Fruit fly (Drosophila melanogaster) whole organism, embryonic: ENCODE data around the gene TTLL4B.

Source experiments
- CG10209 ChIP-seq: fragments of 200-800 bp; sonication (Bioruptor generic); optimal IDR thresholded peaks from 3 replicates; lab custom pipeline; 2017; ENCODE audit warnings: missing biosample characterization, mild to moderate bottlenecking, missing genetic modification characterization, missing genetic modification reagents
- CG10267 ChIP-seq: fragments of 200-800 bp; sonication (Bioruptor generic); optimal IDR thresholded peaks from 2 replicates; lab custom pipeline; 2018; ENCODE audit warnings: missing biosample characterization, mild to moderate bottlenecking, missing genetic modification characterization, moderate library complexity
- CG10462 ChIP-seq: fragments of 200-800 bp; sonication (Bioruptor generic); optimal IDR thresholded peaks from 2 replicates; lab custom pipeline; 2016; ENCODE audit warnings: missing biosample characterization, missing genetic modification characterization
- CG10959 ChIP-seq: fragments of 200-800 bp; sonication (Bioruptor generic); IDR thresholded peaks from 2 replicates; pipeline ENCODE4 v1.3.6; 2022; ENCODE audit warnings: missing biosample characterization, missing genetic modification characterization
- CG11093 ChIP-seq: fragments of 200-800 bp; sonication (Bioruptor generic); IDR thresholded peaks from 3 replicates; pipeline ENCODE4 v1.3.6; 2022; ENCODE audit warnings: missing biosample characterization, missing genetic modification characterization
- CG14710 ChIP-seq: fragments of 200-800 bp; sonication (Bioruptor generic); optimal IDR thresholded peaks from 3 replicates; lab custom pipeline; 2019; ENCODE audit warnings: missing biosample characterization, mild to moderate bottlenecking, missing genetic modification characterization, moderate library complexity
- CG14965 ChIP-seq: fragments of 200-800 bp; sonication (Bioruptor generic); optimal IDR thresholded peaks from 2 replicates; lab custom pipeline; 2016; ENCODE audit warnings: missing biosample characterization, missing genetic modification characterization, borderline replicate concordance
- CG1603 ChIP-seq: fragments of 200-800 bp; sonication (Bioruptor generic); optimal IDR thresholded peaks from 2 replicates; lab custom pipeline; 2019; ENCODE audit warnings: missing biosample characterization, mild to moderate bottlenecking, missing genetic modification characterization, moderate library complexity
- CG16815 ChIP-seq: fragments of 200-800 bp; sonication (Bioruptor generic); optimal IDR thresholded peaks from 3 replicates; lab custom pipeline; 2017; ENCODE audit warnings: missing biosample characterization, mild to moderate bottlenecking, missing genetic modification characterization
- CG17328 ChIP-seq: fragments of 200-800 bp; sonication (Bioruptor generic); IDR thresholded peaks from 2 replicates; pipeline ENCODE4 v1.3.6; 2022; ENCODE audit warnings: missing biosample characterization, missing genetic modification characterization
- CG17829 ChIP-seq: fragments of 200-800 bp; optimal IDR thresholded peaks from 2 replicates; lab custom pipeline; 2019; ENCODE audit warnings: missing biosample characterization, mild to moderate bottlenecking, missing genetic modification characterization, moderate library complexity
- CG18262 ChIP-seq: fragments of 200-800 bp; optimal IDR thresholded peaks from 3 replicates; lab custom pipeline; 2019; ENCODE audit warnings: missing biosample characterization, mild to moderate bottlenecking, missing genetic modification characterization, moderate library complexity
- CG2202 ChIP-seq: fragments of 200-800 bp; sonication (Bioruptor generic); optimal IDR thresholded peaks from 2 replicates; lab custom pipeline; 2018; ENCODE audit warnings: missing biosample characterization, mild to moderate bottlenecking, missing genetic modification characterization
- CG2712 ChIP-seq: fragments of 200-800 bp; optimal IDR thresholded peaks from 3 replicates; lab custom pipeline; 2019; ENCODE audit warnings: missing biosample characterization, mild to moderate bottlenecking, missing genetic modification characterization, moderate library complexity
- CG30431 ChIP-seq: fragments of 200-800 bp; sonication (Bioruptor generic); optimal IDR thresholded peaks from 2 replicates; lab custom pipeline; 2017; ENCODE audit warnings: missing biosample characterization, missing genetic modification characterization
- CG4404 ChIP-seq: fragments of 200-800 bp; sonication (Bioruptor generic); IDR thresholded peaks from 2 replicates; pipeline ENCODE4 v1.3.6; 2022; ENCODE audit warnings: missing biosample characterization, missing genetic modification characterization
- CG6689 ChIP-seq: fragments of 200-800 bp; sonication (Bioruptor generic); IDR thresholded peaks from 2 replicates; pipeline ENCODE4 v1.3.6; 2022; ENCODE audit warnings: missing biosample characterization, missing genetic modification characterization
- CG8765 ChIP-seq: fragments of 200-800 bp; sonication (Bioruptor generic); IDR thresholded peaks from 2 replicates; pipeline ENCODE4 v1.3.6; 2022; ENCODE audit warnings: missing biosample characterization, missing genetic modification characterization
- CG8924 ChIP-seq: fragments of 200-800 bp; optimal IDR thresholded peaks from 3 replicates; lab custom pipeline; 2019; ENCODE audit warnings: missing biosample characterization, mild to moderate bottlenecking, missing genetic modification characterization, moderate library complexity
- CG9727 ChIP-seq: fragments of 200-800 bp; sonication (Bioruptor generic); optimal IDR thresholded peaks from 3 replicates; lab custom pipeline; 2017; ENCODE audit warnings: missing biosample characterization, mild to moderate bottlenecking, missing genetic modification characterization
- Camta ChIP-seq: fragments of 200-800 bp; sonication (Bioruptor generic); optimal IDR thresholded peaks from 2 replicates; lab custom pipeline; 2016; ENCODE audit warnings: missing biosample characterization, missing genetic modification characterization
- D ChIP-seq, 2 experiments: fragments of 200-800 bp in 1 of 2; fragments of >200 bp in 1 of 2; sonication (Bioruptor generic) in 1 of 2; optimal IDR thresholded peaks; 2 replicates in 1 of 2; 3 replicates in 1 of 2; lab custom pipeline; 2017; ENCODE audit warnings: mild to moderate bottlenecking in 1 of 2, missing biosample characterization in 1 of 2, missing genetic modification characterization in 1 of 2, missing genetic modification reagents in 1 of 2
- Hsf ChIP-seq: fragments of 200-800 bp; sonication (Bioruptor generic); optimal IDR thresholded peaks from 3 replicates; lab custom pipeline; 2016; ENCODE audit warnings: missing biosample characterization, missing genetic modification characterization
- Med ChIP-seq: fragments of 200-800 bp; sonication (Bioruptor generic); peaks from one replicate; lab custom pipeline; 2016; ENCODE audit warnings: missing biosample characterization, missing genetic modification characterization, mild to moderate bottlenecking, inconsistent platforms, moderate library complexity
- NC2β ChIP-seq: fragments of 200-800 bp; sonication (Bioruptor generic); optimal IDR thresholded peaks from 2 replicates; lab custom pipeline; 2016; ENCODE audit warnings: missing biosample characterization, missing genetic modification characterization
- Nf-YA ChIP-seq: fragments of 200-800 bp; sonication (Bioruptor generic); IDR thresholded peaks from 2 replicates; pipeline ENCODE4 v1.3.6; 2022; ENCODE audit warnings: missing biosample characterization, missing genetic modification characterization
- Opbp ChIP-seq: fragments of 200-800 bp; sonication (Bioruptor generic); IDR thresholded peaks from 3 replicates; pipeline ENCODE4 v1.3.6; 2022; ENCODE audit warnings: missing biosample characterization, missing genetic modification characterization; ENCODE audit not compliant: partially characterized antibody
- Sin3A ChIP-seq: fragments of >200 bp; optimal IDR thresholded peaks from 2 replicates; lab custom pipeline; 2018
- Six4 ChIP-seq: fragments of 200-800 bp; sonication (Bioruptor generic); optimal IDR thresholded peaks from 2 replicates; lab custom pipeline; 2016; ENCODE audit warnings: missing biosample characterization, missing genetic modification characterization
- Taf1 ChIP-seq: fragments of 200-800 bp; sonication (Bioruptor generic); IDR thresholded peaks from 2 replicates; pipeline ENCODE4 v1.3.6; 2022; ENCODE audit warnings: missing biosample characterization, missing genetic modification characterization
- az2 ChIP-seq: fragments of 200-800 bp; sonication (Bioruptor generic); optimal IDR thresholded peaks from 3 replicates; lab custom pipeline; 2016; ENCODE audit warnings: missing biosample characterization, missing genetic modification characterization
- bab2 ChIP-seq: fragments of 200-800 bp; sonication (Bioruptor generic); optimal IDR thresholded peaks from 2 replicates; lab custom pipeline; 2016; ENCODE audit warnings: missing biosample characterization, missing genetic modification characterization
- cg ChIP-seq: fragments of 200-800 bp; sonication (Bioruptor generic); optimal IDR thresholded peaks from 3 replicates; lab custom pipeline; 2019; ENCODE audit warnings: missing biosample characterization, mild to moderate bottlenecking, missing genetic modification characterization, moderate library complexity
- chif ChIP-seq, 2 experiments: fragments of 200-800 bp; sonication (Bioruptor generic); optimal IDR thresholded peaks; 3 replicates each; lab custom pipeline; 2016; ENCODE audit warnings: missing biosample characterization in 2 of 2, missing genetic modification characterization in 2 of 2
- chm ChIP-seq: fragments of 200-800 bp; sonication (Bioruptor generic); IDR thresholded peaks from 2 replicates; pipeline ENCODE4 v1.3.6; 2022; ENCODE audit warnings: missing biosample characterization, missing genetic modification characterization
- cwo ChIP-seq: fragments of 200-800 bp; sonication (Bioruptor generic); optimal IDR thresholded peaks from 3 replicates; lab custom pipeline; 2017; ENCODE audit warnings: missing biosample characterization, missing genetic modification characterization, mild to moderate bottlenecking, moderate library complexity, missing genetic modification reagents
- dan ChIP-seq: fragments of 200-800 bp; sonication (Bioruptor generic); IDR thresholded peaks from 2 replicates; pipeline ENCODE4 v1.3.6; 2022; ENCODE audit warnings: missing biosample characterization, missing genetic modification characterization
- dmrt11E ChIP-seq: fragments of 200-800 bp; sonication (Bioruptor generic); optimal IDR thresholded peaks from 3 replicates; lab custom pipeline; 2018; ENCODE audit warnings: missing biosample characterization, mild to moderate bottlenecking, missing genetic modification characterization, moderate library complexity
- fd102C ChIP-seq: fragments of 200-800 bp; sonication (Bioruptor generic); optimal IDR thresholded peaks from 2 replicates; lab custom pipeline; 2018; ENCODE audit warnings: missing biosample characterization, mild to moderate bottlenecking, missing genetic modification characterization, moderate library complexity
- grau ChIP-seq: fragments of 200-800 bp; optimal IDR thresholded peaks from 3 replicates; lab custom pipeline; 2019; ENCODE audit warnings: missing biosample characterization, mild to moderate bottlenecking, missing genetic modification characterization, moderate library complexity
- knrl ChIP-seq: fragments of 200-800 bp; sonication (Bioruptor generic); IDR thresholded peaks from 3 replicates; pipeline ENCODE4 v1.3.6; 2022; ENCODE audit warnings: missing biosample characterization, missing genetic modification characterization; ENCODE audit not compliant: partially characterized antibody
- lilli ChIP-seq: fragments of 200-800 bp; sonication (Bioruptor generic); optimal IDR thresholded peaks from 3 replicates; lab custom pipeline; 2016; ENCODE audit warnings: missing biosample characterization, missing genetic modification characterization
- lola ChIP-seq, 3 experiments: fragments of >200 bp in 2 of 3; fragments of 200-800 bp in 1 of 3; sonication (Bioruptor generic) in 1 of 3; optimal IDR thresholded peaks; 2 replicates each; lab custom pipeline; 2017 to 2019; ENCODE audit warnings: missing biosample characterization in 3 of 3, missing genetic modification characterization in 3 of 3, mild to moderate bottlenecking in 1 of 3, moderate library complexity in 1 of 3
- pan ChIP-seq, 4 experiments: fragments of >200 bp in 3 of 4; fragments of 200-800 bp in 1 of 4; sonication (Bioruptor generic) in 1 of 4; optimal IDR thresholded peaks in 3 of 4; IDR thresholded peaks in 1 of 4; 2 replicates each; pipeline versions ENCODE4 v1.3.6 to Lab custom; 2017 to 2022; ENCODE audit warnings: missing biosample characterization in 2 of 4, missing genetic modification characterization in 2 of 4, mixed read lengths in 1 of 4
- row ChIP-seq: fragments of 200-800 bp; sonication (Bioruptor generic); IDR thresholded peaks from 3 replicates; pipeline ENCODE4 v1.3.6; 2022; ENCODE audit warnings: missing biosample characterization, missing genetic modification characterization
- tin ChIP-seq: fragments of 200-800 bp; sonication (Bioruptor generic); optimal IDR thresholded peaks from 3 replicates; lab custom pipeline; 2016; ENCODE audit warnings: missing biosample characterization, missing genetic modification characterization
- z ChIP-seq: fragments of 200-800 bp; sonication (Bioruptor generic); IDR thresholded peaks from 3 replicates; pipeline ENCODE4 v1.3.6; 2022; ENCODE audit warnings: missing biosample characterization, missing genetic modification characterization
- zf30C ChIP-seq: fragments of 200-800 bp; sonication (Bioruptor generic); optimal IDR thresholded peaks from 3 replicates; lab custom pipeline; 2018; ENCODE audit warnings: missing biosample characterization, mild to moderate bottlenecking, missing genetic modification characterization
- zfh1 ChIP-seq: fragments of 200-800 bp; sonication (Bioruptor generic); IDR thresholded peaks from 3 replicates; pipeline ENCODE4 v1.3.6; 2022; ENCODE audit warnings: missing biosample characterization, missing genetic modification characterization

The TTLL4B gene

DNA sequence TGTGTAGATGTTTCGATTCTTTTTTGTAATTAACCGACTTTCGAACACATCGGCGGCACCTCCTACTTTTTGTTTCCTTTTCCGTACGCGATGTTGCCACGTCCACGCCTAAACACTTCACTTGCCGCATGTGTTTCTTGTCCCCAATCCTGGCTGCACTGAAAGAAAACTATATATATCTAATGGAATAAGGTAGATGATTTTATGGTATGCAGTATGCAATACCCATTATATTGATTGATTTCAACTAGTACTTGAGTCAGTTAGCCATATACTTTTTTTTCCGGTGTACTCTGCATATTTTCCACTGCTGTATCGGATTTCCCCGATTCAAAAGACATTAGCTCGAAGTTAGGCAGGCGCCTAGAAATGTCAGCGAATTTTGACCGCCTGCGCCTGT is 43.6 kb upstream of the TTLL4B start:
- TF ChIP-seq CG10267 (tag; lab: Kevin White, UChicago) (peak; percentile 33), grau (tag; lab: Kevin White, UChicago) (peak; percentile 13), CG30431 (GFP tag; lab: Kevin White, UChicago) (peak; percentile 24), CG1603 (tag; lab: Kevin White, UChicago) (peak; percentile 60), CG2712 (tag; lab: Kevin White, UChicago) (peak; percentile 60), zf30C (GFP tag; lab: Kevin White, UChicago) (peak; percentile 88), CG2202 (tag; lab: Kevin White, UChicago) (peak; percentile 16), fd102C (GFP tag; lab: Kevin White, UChicago) (peak; percentile 65), cwo (no peak), CG6689 (GFP tag; lab: Robert Waterston, UW) (peak; percentile 42; the same call in 1 of the 2 replicates), CG18262 (tag; lab: Kevin White, UChicago) (peak; percentile 58), CG4404 (peak; percentile 71), zfh1 (GFP tag; lab: Robert Waterston, UW) (peak; percentile 63; the same call in 2 of the 3 replicates), Med (GFP tag; lab: Kevin White, UChicago) (no peak), CG11093 (GFP tag; lab: Robert Waterston, UW) (0 out of 3 replicates have a peak, but pooled peaks have one; percentile 34), chm (GFP tag; lab: Robert Waterston, UW) (no peak; the same call in 1 of the 2 replicates), lola (GFP tag; optimal IDR thresholded peaks at IDR 0.05; lab: Kevin White, UChicago) (peak in 1 of 3 experiments; percentile 44), CG16815 (GFP tag; lab: Kevin White, UChicago) (peak; percentile 22), CG10959 (GFP tag; lab: Robert Waterston, UW) (0 out of 2 replicates have a peak, but pooled peaks have one; percentile 18), CG17328 (peak; percentile 48; the same call in 1 of the 2 replicates), Sin3A (lab: Kevin White, UChicago) (no peak), CG14965 (no peak), D (optimal IDR thresholded peaks at IDR 0.05; lab: Kevin White, UChicago) (no peak), D (GFP tag; optimal IDR thresholded peaks at IDR 0.05; lab: Kevin White, UChicago) (peak; percentile 3), lilli (GFP tag; lab: Kevin White, UChicago) (peak; percentile 12), CG8765 (GFP tag; lab: Robert Waterston, UW) (peak; percentile 68; the same call in 1 of the 2 replicates), dan (GFP tag; lab: Robert Waterston, UW) (peak; percentile 33; the same call in 1 of the 2 replicates), Taf1 (GFP tag; lab: Robert Waterston, UW) (no peak), Hsf (GFP tag; lab: Kevin White, UChicago) (peak; percentile 19), CG10462 (GFP tag; lab: Kevin White, UChicago) (peak; percentile 14), CG14710 (peak; percentile 40), knrl (GFP tag; lab: Robert Waterston, UW) (no peak), CG8924 (tag; lab: Kevin White, UChicago) (peak; percentile 21), row (GFP tag; lab: Robert Waterston, UW) (peak; percentile 49; the same call in 2 of the 3 replicates), az2 (peak; percentile 17), Nf-YA (no peak), CG17829 (tag; lab: Kevin White, UChicago) (peak; percentile 60), Six4 (GFP tag; lab: Kevin White, UChicago) (peak; percentile 33), chif (GFP tag; optimal IDR thresholded peaks at IDR 0.05; lab: Kevin White, UChicago) (peak in 1 of 2 experiments; percentile 70), dmrt11E (tag; lab: Kevin White, UChicago) (peak; percentile 81), pan (optimal IDR thresholded peaks at IDR 0.05; lab: Kevin White, UChicago) (no peak), pan (GFP tag; optimal IDR thresholded peaks at IDR 0.05 in 1 of 2, IDR thresholded peaks at IDR 0.05 in 1 of 2) (peak in 1 of 2 experiments; percentile 19), Camta (GFP tag; lab: Kevin White, UChicago) (peak; percentile 3), z (no peak), Opbp (GFP tag; lab: Robert Waterston, UW) (no peak), CG9727 (GFP tag; lab: Kevin White, UChicago) (peak; percentile 72), bab2 (GFP tag; lab: Kevin White, UChicago) (peak; percentile 31), NC2β (GFP tag; lab: Kevin White, UChicago) (peak; percentile 14), cg (GFP tag; lab: Kevin White, UChicago) (peak; percentile 4), tin (peak; percentile 20), CG10209 (peak; percentile 17)
